Fruit fly (Drosophila melanogaster) whole organism, embryonic: ENCODE measurements around the gene Usp16-45.

Experiments used
- Asciz ChIP-seq: fragments of 200-800 bp; sonication (Bioruptor generic); optimal IDR thresholded peaks from 2 replicates; lab custom pipeline; 2017; ENCODE audit warnings: missing biosample characterization, mild to moderate bottlenecking, missing genetic modification characterization, missing genetic modification reagents
- B-H2 ChIP-seq: fragments of 200-800 bp; sonication (Bioruptor generic); optimal IDR thresholded peaks from 2 replicates; lab custom pipeline; 2018; ENCODE audit warnings: missing biosample characterization, mild to moderate bottlenecking, missing genetic modification characterization
- Bdp1 ChIP-seq: fragments of 200-800 bp; sonication (Bioruptor generic); optimal IDR thresholded peaks from 3 replicates; lab custom pipeline; 2016; ENCODE audit warnings: missing biosample characterization, missing genetic modification characterization
- Blimp-1 ChIP-seq: fragments of 200-800 bp; sonication (Bioruptor generic); optimal IDR thresholded peaks from 3 replicates; lab custom pipeline; 2018; ENCODE audit warnings: missing biosample characterization, missing genetic modification characterization, mild to moderate bottlenecking, moderate library complexity, missing genetic modification reagents
- Bteb2 ChIP-seq: fragments of 200-800 bp; sonication (Bioruptor generic); optimal IDR thresholded peaks from 2 replicates; lab custom pipeline; 2016; ENCODE audit warnings: missing biosample characterization, missing genetic modification characterization
- CG10431 ChIP-seq: fragments of 200-800 bp; sonication (Bioruptor generic); optimal IDR thresholded peaks from 3 replicates; lab custom pipeline; 2018; ENCODE audit warnings: missing biosample characterization, mild to moderate bottlenecking, missing genetic modification characterization
- CG10543 ChIP-seq: fragments of 200-800 bp; sonication (Bioruptor generic); optimal IDR thresholded peaks from 3 replicates; lab custom pipeline; 2017; ENCODE audit warnings: missing biosample characterization, mild to moderate bottlenecking, missing genetic modification characterization, moderate library complexity
- CG11696 ChIP-seq: fragments of 200-800 bp; sonication (Bioruptor generic); IDR thresholded peaks from 2 replicates; pipeline ENCODE4 v1.3.6; 2022; ENCODE audit warnings: missing biosample characterization, missing genetic modification characterization
- CG12219 ChIP-seq: fragments of 200-800 bp; sonication (Bioruptor generic); optimal IDR thresholded peaks from 3 replicates; lab custom pipeline; 2018; ENCODE audit warnings: missing biosample characterization, mild to moderate bottlenecking, missing genetic modification characterization
- CG12942 ChIP-seq: fragments of 200-800 bp; sonication (Bioruptor generic); optimal IDR thresholded peaks from 3 replicates; lab custom pipeline; 2016; ENCODE audit warnings: missing biosample characterization, missing genetic modification characterization
- CG15479 ChIP-seq: fragments of 200-800 bp; sonication (Bioruptor generic); optimal IDR thresholded peaks from 3 replicates; lab custom pipeline; 2019; ENCODE audit warnings: missing biosample characterization, mild to moderate bottlenecking, missing genetic modification characterization, moderate library complexity
- CG16815 ChIP-seq: fragments of 200-800 bp; sonication (Bioruptor generic); optimal IDR thresholded peaks from 3 replicates; lab custom pipeline; 2017; ENCODE audit warnings: missing biosample characterization, mild to moderate bottlenecking, missing genetic modification characterization
- CG17186 ChIP-seq: fragments of 200-800 bp; sonication (Bioruptor generic); optimal IDR thresholded peaks from 3 replicates; lab custom pipeline; 2017; ENCODE audit warnings: missing biosample characterization, missing genetic modification reagents, missing genetic modification characterization
- CG18011 ChIP-seq: fragments of 200-800 bp; sonication (Bioruptor generic); optimal IDR thresholded peaks from 2 replicates; lab custom pipeline; 2017; ENCODE audit warnings: missing biosample characterization, missing genetic modification characterization, mild to moderate bottlenecking, moderate library complexity, missing genotype
- CG30403 ChIP-seq: fragments of 200-800 bp; sonication (Bioruptor generic); optimal IDR thresholded peaks from 3 replicates; lab custom pipeline; 2016; ENCODE audit warnings: missing biosample characterization, missing genetic modification characterization
- CG34376 ChIP-seq: fragments of 200-800 bp; sonication (Bioruptor generic); optimal IDR thresholded peaks from 2 replicates; lab custom pipeline; 2018; ENCODE audit warnings: missing biosample characterization, mild to moderate bottlenecking, missing genetic modification characterization
- CG6683 ChIP-seq: fragments of 200-800 bp; sonication (Bioruptor generic); optimal IDR thresholded peaks from 2 replicates; lab custom pipeline; 2017; ENCODE audit warnings: missing biosample characterization, mild to moderate bottlenecking, missing genetic modification characterization, missing genetic modification reagents
- CG7839 ChIP-seq: fragments of 200-800 bp; sonication (Bioruptor generic); optimal IDR thresholded peaks from 3 replicates; lab custom pipeline; 2018; ENCODE audit warnings: missing biosample characterization, mild to moderate bottlenecking, missing genetic modification characterization, moderate library complexity
- CG8359 ChIP-seq: fragments of 200-800 bp; sonication (Bioruptor generic); optimal IDR thresholded peaks from 2 replicates; lab custom pipeline; 2017; ENCODE audit warnings: missing biosample characterization, mild to moderate bottlenecking, missing genetic modification characterization, borderline replicate concordance
- CHES-1-like ChIP-seq: fragments of 200-800 bp; sonication (Bioruptor generic); optimal IDR thresholded peaks from 2 replicates; lab custom pipeline; 2016; ENCODE audit warnings: missing biosample characterization, missing genetic modification characterization
- Dbx ChIP-seq: fragments of 200-800 bp; sonication (Bioruptor generic); IDR thresholded peaks from 3 replicates; pipeline ENCODE4 v1.3.6; 2022; ENCODE audit warnings: missing biosample characterization, missing genetic modification characterization
- Dfd ChIP-seq, 2 experiments: fragments of >200 bp; optimal IDR thresholded peaks; 2 replicates each; lab custom pipeline; 2017; ENCODE audit warnings: missing biosample characterization in 2 of 2, missing genetic modification characterization in 2 of 2
- Dip2 ChIP-seq: fragments of 200-800 bp; sonication (Bioruptor generic); IDR thresholded peaks from 2 replicates; pipeline ENCODE4 v1.3.6; 2022; ENCODE audit warnings: missing biosample characterization, missing genetic modification characterization
- Dll ChIP-seq: fragments of 200-800 bp; sonication (Bioruptor generic); IDR thresholded peaks from 4 replicates; pipeline ENCODE4 v1.3.6; 2022; ENCODE audit warnings: missing biosample characterization, missing genetic modification characterization; ENCODE audit not compliant: partially characterized antibody
- Dp ChIP-seq: fragments of 200-800 bp; sonication (Bioruptor generic); optimal IDR thresholded peaks from 2 replicates; lab custom pipeline; 2018; ENCODE audit warnings: missing biosample characterization, mild to moderate bottlenecking, missing genetic modification characterization, moderate library complexity
- Med ChIP-seq: fragments of 200-800 bp; sonication (Bioruptor generic); peaks from one replicate; lab custom pipeline; 2016; ENCODE audit warnings: missing biosample characterization, missing genetic modification characterization, mild to moderate bottlenecking, inconsistent platforms, moderate library complexity
- Ravus ChIP-seq: fragments of 200-800 bp; sonication (Bioruptor generic); IDR thresholded peaks from 2 replicates; pipeline ENCODE4 v1.3.6; 2022; ENCODE audit warnings: missing biosample characterization, missing genetic modification characterization
- Six4 ChIP-seq: fragments of 200-800 bp; sonication (Bioruptor generic); optimal IDR thresholded peaks from 2 replicates; lab custom pipeline; 2016; ENCODE audit warnings: missing biosample characterization, missing genetic modification characterization
- Sox102F ChIP-seq: fragments of 200-800 bp; sonication (Bioruptor generic); optimal IDR thresholded peaks from 2 replicates; lab custom pipeline; 2018; ENCODE audit warnings: missing biosample characterization, mild to moderate bottlenecking, missing genetic modification characterization, moderate library complexity
- ase ChIP-seq: fragments of 200-800 bp; sonication (Bioruptor generic); IDR thresholded peaks from 3 replicates; pipeline ENCODE4 v1.3.6; 2022; ENCODE audit warnings: missing biosample characterization, missing genetic modification characterization
- chif ChIP-seq, 2 experiments: fragments of 200-800 bp; sonication (Bioruptor generic); optimal IDR thresholded peaks; 3 replicates each; lab custom pipeline; 2016; ENCODE audit warnings: missing biosample characterization in 2 of 2, missing genetic modification characterization in 2 of 2
- corto ChIP-seq: fragments of 200-800 bp; sonication (Bioruptor generic); optimal IDR thresholded peaks from 2 replicates; lab custom pipeline; 2016; ENCODE audit warnings: missing biosample characterization, mild to moderate bottlenecking, missing genetic modification characterization, moderate library complexity
- dmrt11E ChIP-seq: fragments of 200-800 bp; sonication (Bioruptor generic); optimal IDR thresholded peaks from 3 replicates; lab custom pipeline; 2018; ENCODE audit warnings: missing biosample characterization, mild to moderate bottlenecking, missing genetic modification characterization, moderate library complexity
- en ChIP-seq: fragments of 200-800 bp; sonication (Bioruptor generic); optimal IDR thresholded peaks from 2 replicates; lab custom pipeline; 2016; ENCODE audit warnings: missing biosample characterization, missing genetic modification characterization
- grn ChIP-seq: fragments of 200-800 bp; sonication (Bioruptor generic); optimal IDR thresholded peaks from 3 replicates; lab custom pipeline; 2017; ENCODE audit warnings: missing biosample characterization, missing genetic modification characterization
- gsb ChIP-seq: fragments of 200-800 bp; sonication (Bioruptor generic); IDR thresholded peaks from 2 replicates; pipeline ENCODE4 v1.3.6; 2022; ENCODE audit warnings: missing biosample characterization, missing genetic modification characterization
- kay ChIP-seq: fragments of 200-800 bp; sonication (Bioruptor generic); optimal IDR thresholded peaks from 2 replicates; lab custom pipeline; 2016; ENCODE audit warnings: missing biosample characterization, missing genetic modification characterization
- knrl ChIP-seq: fragments of 200-800 bp; sonication (Bioruptor generic); IDR thresholded peaks from 3 replicates; pipeline ENCODE4 v1.3.6; 2022; ENCODE audit warnings: missing biosample characterization, missing genetic modification characterization; ENCODE audit not compliant: partially characterized antibody
- lola ChIP-seq, 3 experiments: fragments of >200 bp in 2 of 3; fragments of 200-800 bp in 1 of 3; sonication (Bioruptor generic) in 1 of 3; optimal IDR thresholded peaks; 2 replicates each; lab custom pipeline; 2017 to 2019; ENCODE audit warnings: missing biosample characterization in 3 of 3, missing genetic modification characterization in 3 of 3, mild to moderate bottlenecking in 1 of 3, moderate library complexity in 1 of 3
- luna ChIP-seq: fragments of 200-800 bp; sonication (Bioruptor generic); optimal IDR thresholded peaks from 2 replicates; lab custom pipeline; 2016; ENCODE audit warnings: missing biosample characterization, missing genetic modification characterization
- oc ChIP-seq: fragments of 200-800 bp; sonication (Bioruptor generic); optimal IDR thresholded peaks from 2 replicates; lab custom pipeline; 2018; ENCODE audit warnings: missing biosample characterization, mild to moderate bottlenecking, missing genetic modification characterization, moderate library complexity
- otp ChIP-seq: fragments of 200-800 bp; sonication (Bioruptor generic); IDR thresholded peaks from 3 replicates; pipeline ENCODE4, ENCODE4 v1.3.6; 2022; ENCODE audit warnings: missing biosample characterization, missing genetic modification characterization
- row ChIP-seq: fragments of 200-800 bp; sonication (Bioruptor generic); IDR thresholded peaks from 3 replicates; pipeline ENCODE4 v1.3.6; 2022; ENCODE audit warnings: missing biosample characterization, missing genetic modification characterization
- seq ChIP-seq: fragments of 200-800 bp; sonication (Bioruptor generic); IDR thresholded peaks from 2 replicates; pipeline ENCODE4 v1.3.6; 2022; ENCODE audit warnings: missing biosample characterization, missing genetic modification characterization
- stwl ChIP-seq: fragments of 200-800 bp; sonication (Bioruptor generic); optimal IDR thresholded peaks from 3 replicates; lab custom pipeline; 2018; ENCODE audit warnings: missing biosample characterization, mild to moderate bottlenecking, missing genetic modification characterization, moderate library complexity
- tna ChIP-seq: fragments of 200-800 bp; sonication (Bioruptor generic); IDR thresholded peaks from 2 replicates; pipeline ENCODE4 v1.3.6; 2022; ENCODE audit warnings: missing biosample characterization, missing genetic modification characterization; ENCODE audit not compliant: partially characterized antibody
- unc-4 ChIP-seq: fragments of 200-800 bp; sonication (Bioruptor generic); IDR thresholded peaks from 2 replicates; pipeline ENCODE4 v1.3.6; 2022; ENCODE audit warnings: missing biosample characterization, missing genetic modification characterization; ENCODE audit not compliant: partially characterized antibody
- zen2 ChIP-seq: fragments of 200-800 bp; sonication (Bioruptor generic); IDR thresholded peaks from 3 replicates; pipeline ENCODE4 v1.3.6; 2022; ENCODE audit warnings: missing biosample characterization, missing genetic modification characterization; ENCODE audit not compliant: partially characterized antibody

Gene Usp16-45

DNA sequence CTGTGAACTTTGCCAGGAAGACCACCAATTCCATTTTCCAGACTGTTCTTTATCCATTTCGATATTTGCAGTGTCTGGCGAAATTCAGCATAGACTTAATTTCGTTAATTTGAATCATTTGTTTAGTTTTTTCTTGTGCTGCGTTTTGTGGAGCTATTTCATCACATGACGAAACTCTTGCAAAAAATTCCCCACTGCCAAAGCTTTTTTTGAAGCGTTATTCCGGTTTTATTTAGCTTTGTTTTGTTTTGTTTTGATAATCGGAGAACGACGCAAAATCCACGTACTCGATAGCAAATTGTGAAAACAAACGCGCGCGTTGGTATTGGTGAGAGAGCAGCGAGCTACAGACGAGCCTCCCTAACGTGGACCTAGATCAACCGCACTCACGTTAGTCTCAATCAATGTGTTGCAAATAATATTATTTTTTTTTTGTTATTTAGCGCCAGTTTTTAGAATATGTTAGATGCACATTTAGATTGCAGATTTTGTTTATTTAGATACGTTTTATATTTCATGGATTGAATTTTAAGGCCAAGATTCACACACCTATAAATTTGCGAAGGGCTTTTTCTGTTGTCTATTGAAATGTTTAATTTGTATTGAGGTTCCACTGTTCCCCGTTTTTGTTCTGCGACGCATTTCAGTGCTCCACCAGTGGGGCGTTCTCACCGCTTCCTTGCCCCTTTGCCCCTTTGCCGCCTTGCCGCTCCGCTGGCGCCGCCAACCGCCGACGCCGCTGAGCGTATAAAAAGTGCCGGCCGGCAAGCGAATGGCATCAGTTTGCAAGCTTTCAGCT, 8.6 kb downstream of the Usp16-45 start (continued):
- TF ChIP-seq Dll (no peak), CHES-1-like (GFP tag; lab: Kevin White, UChicago) (peak; percentile 85), CG12942 (peak; percentile 66), Dip2 (GFP tag; lab: Robert Waterston, UW) (0 out of 2 replicates have a peak, but pooled peaks have one; percentile 35), Ravus (peak; percentile 41), unc-4 (GFP tag; lab: Robert Waterston, UW) (no peak), corto (peak; percentile 33), CG17186 (GFP tag; lab: Kevin White, UChicago) (no peak), CG12219 (GFP tag; lab: Kevin White, UChicago) (peak; percentile 39), tna (GFP tag; lab: Robert Waterston, UW) (no peak), Bdp1 (GFP tag; lab: Kevin White, UChicago) (no peak), lola (GFP tag; optimal IDR thresholded peaks at IDR 0.05; lab: Kevin White, UChicago) (no peak), CG30403 (GFP tag; lab: Kevin White, UChicago) (peak; percentile 89), Dfd (GFP tag; optimal IDR thresholded peaks at IDR 0.05; lab: Kevin White, UChicago) (no peak), CG10543 (GFP tag; lab: Kevin White, UChicago) (peak; percentile 95), Med (GFP tag; lab: Kevin White, UChicago) (peak; percentile 91), CG34376 (GFP tag; lab: Kevin White, UChicago) (peak; percentile 90), Dbx (GFP tag; lab: Robert Waterston, UW) (peak; percentile 88), Sox102F (GFP tag; lab: Kevin White, UChicago) (peak; percentile 69), CG6683 (GFP tag; lab: Kevin White, UChicago) (peak; percentile 62), CG16815 (GFP tag; lab: Kevin White, UChicago) (peak; percentile 63), CG11696 (GFP tag; lab: Robert Waterston, UW) (peak; percentile 45; the same call in 1 of the 2 replicates), gsb (GFP tag; lab: Robert Waterston, UW) (peak; percentile 87), otp (GFP tag; lab: Robert Waterston, UW) (0 out of 3 replicates have a peak, but pooled peaks have one; percentile 7), CG18011 (peak; percentile 41), en (GFP tag; lab: Kevin White, UChicago) (peak; percentile 26), Six4 (GFP tag; lab: Kevin White, UChicago) (peak; percentile 28), CG10431 (GFP tag; lab: Kevin White, UChicago) (no peak), CG7839 (tag; lab: Kevin White, UChicago) (peak; percentile 88), chif (GFP tag; optimal IDR thresholded peaks at IDR 0.05; lab: Kevin White, UChicago) (peak; percentile 52 to 61), seq (GFP tag; lab: Robert Waterston, UW) (peak; percentile 83), Dp (GFP tag; lab: Kevin White, UChicago) (no peak), row (GFP tag; lab: Robert Waterston, UW) (peak; percentile 96), CG8359 (peak; percentile 18), Bteb2 (GFP tag; lab: Kevin White, UChicago) (peak; percentile 68), CG15479 (GFP tag; lab: Kevin White, UChicago) (no peak), stwl (tag; lab: Kevin White, UChicago) (no peak), knrl (GFP tag; lab: Robert Waterston, UW) (no peak), dmrt11E (tag; lab: Kevin White, UChicago) (no peak), kay (GFP tag; lab: Kevin White, UChicago) (peak; percentile 73), Asciz (GFP tag; lab: Kevin White, UChicago) (peak; percentile 43), luna (GFP tag; lab: Kevin White, UChicago) (peak; percentile 64), ase (GFP tag; lab: Robert Waterston, UW) (peak; percentile 69), oc (peak; percentile 16), B-H2 (peak; percentile 82), grn (no peak), Blimp-1 (GFP tag; lab: Kevin White, UChicago) (peak; percentile 54), zen2 (GFP tag; lab: Robert Waterston, UW) (no peak)
